Worm (Caenorhabditis elegans) whole organism, L1 larva: ENCODE results near the gene T16D1.1.
A peak's percentile ranks its signal among the peaks of the same experiment; 100 is the strongest.

Experiments
- C04F5.9 ChIP-seq: sonication (generic microtip); optimal IDR thresholded peaks from 2 replicates; lab custom pipeline; 2016; ENCODE audit warnings: missing genetic modification characterization, missing compliant biosample characterization
- C16A3.4 ChIP-seq: fragments of 150-350 bp; optimal IDR thresholded peaks from 2 replicates; lab custom pipeline; 2014; ENCODE audit warnings: missing biosample characterization, missing genetic modification characterization
- aly-2 ChIP-seq: fragments of 150-350 bp; optimal IDR thresholded peaks from 2 replicates; lab custom pipeline; 2014; ENCODE audit warnings: missing biosample characterization, missing genetic modification characterization
- ama-1 ChIP-seq: fragments of 150-350 bp; optimal IDR thresholded peaks from 2 replicates; lab custom pipeline; 2014
- ceh-63 ChIP-seq: fragments of 200-800 bp; sonication (Bioruptor generic); optimal IDR thresholded peaks from 2 replicates; lab custom pipeline; 2018; ENCODE audit warnings: mild to moderate bottlenecking, missing genetic modification characterization, missing compliant biosample characterization
- ceh-8 ChIP-seq: fragments of 200-800 bp; sonication (Bioruptor generic); optimal IDR thresholded peaks from 2 replicates; lab custom pipeline; 2018; ENCODE audit warnings: mild to moderate bottlenecking, missing genetic modification characterization, moderate library complexity, missing compliant biosample characterization
- ceh-88 ChIP-seq: fragments of 200-800 bp; sonication (Bioruptor generic); IDR thresholded peaks from 2 replicates; pipeline ENCODE4 v1.3.6; 2022; ENCODE audit warnings: missing genetic modification characterization, missing compliant biosample characterization
- ces-1 ChIP-seq: fragments of 150-350 bp; optimal IDR thresholded peaks from 2 replicates; lab custom pipeline; 2014; ENCODE audit warnings: missing biosample characterization, missing genetic modification reagents, missing genetic modification characterization
- dpl-1 ChIP-seq, 3 experiments: fragments of 150-350 bp in 2 of 3; sonication (generic microtip) in 1 of 3; optimal IDR thresholded peaks; 2 replicates each; lab custom pipeline; 2014 to 2017; ENCODE audit warnings: missing biosample characterization in 3 of 3, missing genetic modification characterization in 3 of 3, missing genetic modification reagents in 3 of 3
- dsc-1 ChIP-seq: sonication (generic microtip); optimal IDR thresholded peaks from 2 replicates; lab custom pipeline; 2016; ENCODE audit warnings: mild to moderate bottlenecking, missing genetic modification characterization, missing compliant biosample characterization
- efl-1 ChIP-seq, 4 experiments: fragments of 150-350 bp; optimal IDR thresholded peaks in 3 of 4; peaks in 1 of 4; 1 replicate in 1 of 4; 2 replicates in 3 of 4; lab custom pipeline; 2014; ENCODE audit warnings: missing biosample characterization in 2 of 4, missing genetic modification characterization in 2 of 4, missing genetic modification reagents in 2 of 4
- efl-3 ChIP-seq: fragments of 200-800 bp; sonication (Bioruptor generic); optimal IDR thresholded peaks from 2 replicates; lab custom pipeline; 2018; ENCODE audit warnings: mild to moderate bottlenecking, missing genetic modification characterization, missing compliant biosample characterization
- egl-13 ChIP-seq: sonication (generic microtip); optimal IDR thresholded peaks from 2 replicates; lab custom pipeline; 2016; ENCODE audit warnings: missing genotype, missing genetic modification reagents, missing genetic modification characterization, missing compliant biosample characterization
- fkh-4 ChIP-seq: sonication (generic microtip); optimal IDR thresholded peaks from 2 replicates; lab custom pipeline; 2016; ENCODE audit warnings: missing compliant biosample characterization, missing genetic modification characterization, borderline replicate concordance
- fos-1 ChIP-seq: fragments of 150-350 bp; optimal IDR thresholded peaks from 2 replicates; lab custom pipeline; 2014; ENCODE audit warnings: missing biosample characterization, missing genetic modification characterization
- grh-1 ChIP-seq: fragments of 200-800 bp; sonication (Bioruptor generic); IDR thresholded peaks from 2 replicates; pipeline ENCODE4 v1.3.6; 2022; ENCODE audit warnings: missing genetic modification reagents, missing genetic modification characterization, missing compliant biosample characterization
- hlh-17 ChIP-seq: fragments of 200-800 bp; sonication (Bioruptor generic); optimal IDR thresholded peaks from 2 replicates; lab custom pipeline; 2018; ENCODE audit warnings: missing genetic modification characterization, mild to moderate bottlenecking, missing compliant biosample characterization, moderate library complexity, borderline replicate concordance
- isw-1 ChIP-seq: fragments of 200-800 bp; sonication (Bioruptor generic); IDR thresholded peaks from 2 replicates; pipeline ENCODE4 v1.3.6; 2022; ENCODE audit warnings: missing genetic modification characterization, missing compliant biosample characterization
- jun-1 ChIP-seq: fragments of 150-350 bp; optimal IDR thresholded peaks from 2 replicates; lab custom pipeline; 2014; ENCODE audit warnings: missing biosample characterization, missing genetic modification reagents, missing genetic modification characterization
- lin-14 ChIP-seq: fragments of 200-800 bp; sonication (Bioruptor generic); optimal IDR thresholded peaks from 2 replicates; lab custom pipeline; 2018; ENCODE audit warnings: mild to moderate bottlenecking, missing genetic modification characterization, moderate library complexity, missing compliant biosample characterization
- lin-35 ChIP-seq, 2 experiments: fragments of 150-350 bp; optimal IDR thresholded peaks; 2 replicates each; lab custom pipeline; 2014; ENCODE audit warnings: missing biosample characterization in 2 of 2, missing genetic modification characterization in 2 of 2, missing genetic modification reagents in 2 of 2
- lin-39 ChIP-seq: fragments of 150-350 bp; optimal IDR thresholded peaks from 2 replicates; lab custom pipeline; 2014; ENCODE audit warnings: missing biosample characterization, missing genetic modification reagents, missing genetic modification characterization
- lsy-2 ChIP-seq, 2 experiments: fragments of 150-350 bp; optimal IDR thresholded peaks; 2 replicates each; lab custom pipeline; 2014; ENCODE audit warnings: missing biosample characterization in 2 of 2, missing genetic modification characterization in 2 of 2
- mef-2 ChIP-seq: fragments of 150-350 bp; optimal IDR thresholded peaks from 2 replicates; lab custom pipeline; 2014; ENCODE audit warnings: missing biosample characterization, missing genetic modification characterization
- nhr-11 ChIP-seq: fragments of 150-350 bp; optimal IDR thresholded peaks from 2 replicates; lab custom pipeline; 2014; ENCODE audit warnings: missing biosample characterization, missing genetic modification characterization
- nhr-19 ChIP-seq: fragments of 200-800 bp; sonication (Bioruptor generic); conservative IDR thresholded peaks from 2 replicates; pipeline ENCODE4 v1.3.6; 2022; ENCODE audit warnings: missing genetic modification characterization, missing compliant biosample characterization
- nhr-237 ChIP-seq: fragments of 150-350 bp; optimal IDR thresholded peaks from 2 replicates; lab custom pipeline; 2014; ENCODE audit warnings: missing biosample characterization, missing genetic modification characterization
- nhr-28 ChIP-seq: fragments of 150-350 bp; optimal IDR thresholded peaks from 2 replicates; lab custom pipeline; 2014; ENCODE audit warnings: missing biosample characterization, missing genetic modification characterization
- nhr-47 ChIP-seq: sonication (generic microtip); optimal IDR thresholded peaks from 2 replicates; lab custom pipeline; 2016; ENCODE audit warnings: mild to moderate bottlenecking, missing genetic modification characterization, moderate library complexity, missing compliant biosample characterization
- nhr-71 ChIP-seq: sonication (generic microtip); optimal IDR thresholded peaks from 2 replicates; lab custom pipeline; 2016; ENCODE audit warnings: mild to moderate bottlenecking, missing genetic modification characterization, moderate library complexity, missing compliant biosample characterization
- nhr-76 ChIP-seq: sonication (generic microtip); optimal IDR thresholded peaks from 2 replicates; lab custom pipeline; 2017; ENCODE audit warnings: missing biosample characterization, missing genetic modification characterization
- nhr-84 ChIP-seq: sonication (generic microtip); optimal IDR thresholded peaks from 2 replicates; lab custom pipeline; 2017; ENCODE audit warnings: missing biosample characterization, missing genetic modification characterization
- nhr-85 ChIP-seq: sonication (generic microtip); peaks from one replicate; lab custom pipeline; 2016; ENCODE audit warnings: missing genetic modification characterization, inconsistent platforms, missing compliant biosample characterization
- pax-3 ChIP-seq: fragments of 200-800 bp; sonication (Bioruptor generic); optimal IDR thresholded peaks from 2 replicates; lab custom pipeline; 2018; ENCODE audit warnings: mild to moderate bottlenecking, missing genetic modification characterization, moderate library complexity, missing compliant biosample characterization
- rnt-1 ChIP-seq: sonication (generic microtip); optimal IDR thresholded peaks from 2 replicates; lab custom pipeline; 2016; ENCODE audit warnings: mild to moderate bottlenecking, missing genetic modification characterization, moderate library complexity, missing compliant biosample characterization
- snu-23 ChIP-seq: sonication (generic microtip); optimal IDR thresholded peaks from 2 replicates; lab custom pipeline; 2016; ENCODE audit warnings: missing genetic modification characterization, missing compliant biosample characterization
- swsn-7 ChIP-seq: sonication (generic microtip); optimal IDR thresholded peaks from 2 replicates; lab custom pipeline; 2016; ENCODE audit warnings: missing genetic modification characterization, missing compliant biosample characterization
- tbx-2 ChIP-seq: sonication (generic microtip); optimal IDR thresholded peaks from 2 replicates; lab custom pipeline; 2016; ENCODE audit warnings: missing genetic modification characterization, missing compliant biosample characterization
- tlp-1 ChIP-seq: fragments of 150-350 bp; optimal IDR thresholded peaks from 2 replicates; lab custom pipeline; 2014; ENCODE audit warnings: missing biosample characterization, missing genetic modification characterization
- unc-30 ChIP-seq: sonication (generic microtip); optimal IDR thresholded peaks from 2 replicates; lab custom pipeline; 2017; ENCODE audit warnings: missing biosample characterization, missing genetic modification characterization
- unc-62 ChIP-seq: fragments of 150-350 bp; optimal IDR thresholded peaks from 2 replicates; lab custom pipeline; 2014; ENCODE audit warnings: missing biosample characterization, missing genetic modification reagents, missing genetic modification characterization
- unc-86 ChIP-seq: sonication (generic microtip); optimal IDR thresholded peaks from 2 replicates; lab custom pipeline; 2016; ENCODE audit warnings: missing genetic modification characterization, missing compliant biosample characterization
- vab-15 ChIP-seq: sonication (generic microtip); optimal IDR thresholded peaks from 2 replicates; lab custom pipeline; 2017; ENCODE audit warnings: missing genotype, mild to moderate bottlenecking, missing genetic modification characterization, missing compliant biosample characterization
- zag-1 ChIP-seq: fragments of 150-350 bp; optimal IDR thresholded peaks from 2 replicates; lab custom pipeline; 2014; ENCODE audit warnings: missing biosample characterization, missing genetic modification characterization
- zip-4 ChIP-seq: fragments of 200-800 bp; sonication (Bioruptor generic); optimal IDR thresholded peaks from 2 replicates; lab custom pipeline; 2018; ENCODE audit warnings: mild to moderate bottlenecking, missing genetic modification characterization, moderate library complexity, missing compliant biosample characterization
- ztf-11 ChIP-seq, 2 experiments: sonication (generic microtip); optimal IDR thresholded peaks; 2 replicates each; lab custom pipeline; 2016 to 2017; ENCODE audit warnings: missing genetic modification characterization in 2 of 2, missing biosample characterization in 1 of 2, missing compliant biosample characterization in 1 of 2
- ztf-4 ChIP-seq: fragments of 150-350 bp; optimal IDR thresholded peaks from 2 replicates; lab custom pipeline; 2014; ENCODE audit warnings: missing biosample characterization, missing genetic modification characterization

The T16D1.1 gene

DNA sequence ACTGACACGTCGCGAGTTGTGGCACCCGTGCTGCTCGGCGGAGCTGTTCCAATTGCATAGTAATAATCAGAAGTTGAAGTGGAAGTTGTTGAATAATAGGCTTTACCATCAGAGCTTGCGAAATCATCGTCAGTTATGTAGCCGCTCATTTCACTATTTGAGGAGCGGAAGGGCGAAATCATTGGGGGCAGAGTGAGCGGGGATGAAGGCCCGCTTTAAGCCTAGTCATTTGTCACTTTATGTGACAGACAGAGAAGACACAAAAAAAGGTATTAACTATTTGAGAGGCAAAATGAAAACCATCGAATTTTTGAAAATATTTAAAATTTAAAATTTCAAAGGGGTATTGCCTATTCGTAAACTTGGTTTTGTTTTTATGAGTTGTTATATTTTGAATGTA, 23.1 kb downstream of the T16D1.1 start:
- TF ChIP-seq efl-1 (optimal IDR thresholded peaks at IDR 0.05; lab: Kevin White, UChicago) (no peak), efl-1 (GFP tag; optimal IDR thresholded peaks at IDR 0.05 in 1 of 2; lab: Kevin White, UChicago) (peak in 1 of 2 experiments; percentile 58), zip-4 (GFP tag; lab: Kevin White, UChicago) (no peak)
- TF ChIP-seq, all 84 proteins: peak for 1

DNA sequence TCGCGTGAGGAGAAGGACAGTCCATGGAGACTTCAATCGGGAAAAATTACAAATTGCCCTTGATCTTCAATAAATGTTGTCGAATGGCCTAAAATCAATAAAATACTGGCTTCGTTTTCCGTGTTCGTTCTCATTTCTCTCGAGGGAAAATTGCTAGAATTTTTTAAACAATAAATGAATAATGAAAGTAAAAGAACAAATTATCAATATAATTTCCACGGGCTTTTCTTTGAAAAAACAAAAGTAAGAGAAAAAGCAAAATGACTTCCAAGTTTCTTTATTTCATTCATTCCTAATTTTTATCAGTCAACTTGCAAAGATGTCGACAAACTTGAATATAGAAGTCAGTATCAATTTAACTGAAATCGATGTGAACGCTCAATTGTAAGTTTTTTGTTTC, 28.8 kb downstream of the T16D1.1 start, which contains the start of gene C34F11.1:
Gene C34F11.1, plus strand, starts transcription at position 301 of the 400 bp plus-strand sequence.
- no peak for TF ChIP-seq ztf-11 (tag; optimal IDR thresholded peaks at IDR 0.05; lab: Kevin White, UChicago)
- no peak for TF ChIP-seq unc-30
- no peak for TF ChIP-seq ztf-4
- TF ChIP-seq vab-15 (tag; lab: Kevin White, UChicago) = no peak
- TF ChIP-seq nhr-28 (tag; lab: Kevin White, UChicago) = no peak
- no peak for TF ChIP-seq tbx-2
- no peak for TF ChIP-seq fos-1 (tag; lab: Kevin White, UChicago)
- no peak for TF ChIP-seq hlh-17 (GFP tag; lab: Kevin White, UChicago)
- no peak for TF ChIP-seq zag-1 (tag; lab: Kevin White, UChicago)
- no peak for TF ChIP-seq ces-1 (GFP tag; lab: Kevin White, UChicago)
- TF ChIP-seq aly-2 (tag; lab: Kevin White, UChicago) = no peak
- TF ChIP-seq lin-39 (tag; lab: Kevin White, UChicago) = no peak

- TF ChIP-seq lin-14 (GFP tag; lab: Kevin White, UChicago) (no peak), swsn-7 (tag; lab: Kevin White, UChicago) (no peak), rnt-1 (no peak), lin-39 (tag; lab: Kevin White, UChicago) (no peak), unc-86 (tag; lab: Kevin White, UChicago) (no peak), nhr-47 (tag; lab: Kevin White, UChicago) (no peak), C04F5.9 (tag; lab: Kevin White, UChicago) (no peak), ama-1 (lab: Kevin White, UChicago) (no peak), isw-1 (GFP tag; lab: Robert Waterston, UW) (no peak), pax-3 (tag; lab: Kevin White, UChicago) (no peak), nhr-71 (tag; lab: Kevin White, UChicago) (no peak), tlp-1 (no peak), nhr-11 (tag; lab: Kevin White, UChicago) (no peak), nhr-76 (no peak), ztf-11 (tag; optimal IDR thresholded peaks at IDR 0.05; lab: Kevin White, UChicago) (no peak), lsy-2 (tag; optimal IDR thresholded peaks at IDR 0.05; lab: Kevin White, UChicago) (no peak), fkh-4 (no peak), snu-23 (GFP tag; lab: Kevin White, UChicago) (no peak)
Observed at ce11 chrII:5211970-5212369, 29.5 kb downstream of the T16D1.1 start, which contains the start of gene C34F11.2. TSS of gene C34F11.2 (plus strand) at chrII:5212270.

DNA sequence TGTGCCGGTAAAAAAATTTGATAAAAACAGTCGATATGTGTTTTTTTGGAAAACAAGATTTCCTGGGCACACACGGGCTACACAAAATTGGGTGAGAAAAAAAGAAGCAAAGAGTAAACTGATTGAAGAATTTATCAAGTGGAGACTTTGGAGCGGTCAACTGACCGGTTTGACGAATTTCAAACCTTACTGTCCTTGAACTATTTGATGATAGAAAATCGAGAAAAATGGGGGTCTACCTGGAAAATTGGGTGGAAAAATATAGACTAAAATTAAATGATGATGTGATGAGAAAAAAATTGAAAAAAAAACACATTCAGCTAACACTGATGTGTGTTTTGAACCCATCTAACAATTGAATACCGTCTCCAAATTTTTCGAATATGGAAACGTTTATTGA, 30.6 kb downstream of the T16D1.1 start, which contains the start of gene C34F11.8:
Gene C34F11.8, minus strand, starts transcription at position 135 of the 400 bp plus-strand sequence.
- TF ChIP-seq unc-62 (no peak), nhr-19 (no peak), nhr-85 (tag; lab: Kevin White, UChicago) (peak; percentile 90), ama-1 (lab: Kevin White, UChicago) (no peak), unc-86 (tag; lab: Kevin White, UChicago) (no peak), ceh-88 (GFP tag; lab: Robert Waterston, UW) (no peak), nhr-84 (no peak), egl-13 (tag; lab: Kevin White, UChicago) (no peak), rnt-1 (no peak), lin-35 (GFP tag; optimal IDR thresholded peaks at IDR 0.05; lab: Kevin White, UChicago) (no peak), efl-3 (GFP tag; lab: Kevin White, UChicago) (no peak), lin-39 (tag; lab: Kevin White, UChicago) (no peak), dpl-1 (GFP tag; optimal IDR thresholded peaks at IDR 0.05; lab: Kevin White, UChicago) (no peak), nhr-237 (tag; lab: Kevin White, UChicago) (no peak), C16A3.4 (tag; lab: Kevin White, UChicago) (peak; percentile 15), ztf-11 (tag; optimal IDR thresholded peaks at IDR 0.05; lab: Kevin White, UChicago) (no peak), jun-1 (tag; lab: Kevin White, UChicago) (no peak), nhr-47 (tag; lab: Kevin White, UChicago) (no peak), ceh-8 (no peak), nhr-28 (tag; lab: Kevin White, UChicago) (no peak), mef-2 (no peak), dsc-1 (tag; lab: Kevin White, UChicago) (no peak), nhr-11 (tag; lab: Kevin White, UChicago) (no peak), vab-15 (tag; lab: Kevin White, UChicago) (no peak), ceh-63 (GFP tag; lab: Kevin White, UChicago) (no peak), unc-30 (no peak), grh-1 (peak; percentile 38; the same call in 1 of the 2 replicates)
